Worm (Caenorhabditis elegans) whole organism, L1 larva: Measurements from ENCODE around the gene gpa-3.

Experiments
- lir-3 ChIP-seq: sonication (generic microtip); optimal IDR thresholded peaks from 2 replicates; lab custom pipeline; 2016; ENCODE audit warnings: mild to moderate bottlenecking, missing genetic modification characterization, moderate library complexity, missing compliant biosample characterization; ENCODE audit not compliant: poor library complexity
- tlp-1 ChIP-seq: fragments of 150-350 bp; optimal IDR thresholded peaks from 2 replicates; lab custom pipeline; 2014; ENCODE audit warnings: missing biosample characterization, missing genetic modification characterization

DNA sequence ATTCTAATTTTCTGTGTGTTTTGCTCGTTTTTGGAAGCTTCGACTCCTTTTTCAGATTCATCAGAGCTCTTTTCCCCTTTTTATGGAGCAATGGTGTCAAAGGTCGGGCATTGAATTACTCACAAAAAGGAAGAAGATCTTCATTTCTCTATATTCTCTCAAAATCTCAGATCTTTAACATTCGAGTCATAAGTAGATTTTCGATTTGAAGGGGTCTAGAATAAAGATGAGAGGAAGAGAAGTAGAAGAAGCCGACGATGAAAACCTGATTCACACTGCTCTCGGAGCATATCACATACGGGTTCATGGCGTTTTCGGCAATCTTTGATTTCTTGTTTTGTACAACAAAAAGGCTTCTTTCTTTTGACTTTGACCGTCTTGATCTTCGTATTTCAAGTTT lies 47.2 kb downstream of the gpa-3 start:
- no peak for TF ChIP-seq lir-3 (tag; lab: Kevin White, UChicago)
- no peak for TF ChIP-seq tlp-1 (tag; lab: Kevin White, UChicago)
